Fruit fly (Drosophila melanogaster): Measurements from ENCODE around the gene CCT6.

CCT6 gene

DNA sequence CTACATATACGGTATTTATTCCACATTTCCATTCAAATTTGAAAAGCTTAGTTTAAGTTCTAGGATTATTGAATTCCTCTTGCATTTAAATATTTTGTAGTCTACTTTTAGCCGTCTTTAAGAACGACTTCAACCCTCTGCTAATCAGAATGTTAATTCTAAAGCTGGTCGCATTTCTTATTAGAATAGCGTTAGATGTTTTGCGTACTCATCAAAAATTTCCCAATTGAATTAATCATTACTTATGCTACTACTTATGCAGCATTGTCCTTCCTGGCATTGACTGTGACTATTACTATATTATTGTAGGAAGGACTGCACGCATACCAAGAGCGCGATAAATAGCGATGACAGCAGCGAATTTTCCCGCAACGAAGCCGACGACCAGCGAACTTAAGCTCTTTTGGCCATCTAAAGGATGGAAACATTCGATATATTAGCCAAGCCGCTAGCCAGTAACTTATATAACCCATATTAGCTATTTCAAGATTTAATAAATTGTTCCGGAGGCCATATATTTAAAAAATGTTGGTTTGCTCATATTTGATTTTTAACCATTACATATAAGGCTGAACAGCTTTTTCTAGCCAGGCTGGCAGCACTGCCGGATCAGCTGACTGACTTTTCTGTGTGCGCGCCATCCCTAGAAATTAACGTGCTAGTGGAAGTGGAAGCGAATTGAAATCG is 49.5 kb upstream of the CCT6 start, which contains the start of gene CG8128 (continued):
- TF ChIP-seq Pdp1 (GFP tag; optimal IDR thresholded peaks at IDR 0.05) (peak in 1 of 2 experiments; percentile 7), GATAe (GFP tag; conservative IDR thresholded peaks at IDR 0.05) (no peak), CG4730 (GFP tag; IDR thresholded peaks at IDR 0.05) (no peak), phol (tag; optimal IDR thresholded peaks at IDR 0.05) (peak; percentile 15), Rfx (GFP tag; IDR thresholded peaks at IDR 0.05) (peak; percentile 7; the same call in 1 of the 2 replicates), Med (GFP tag) (peak; percentile 87), esg (GFP tag; conservative IDR thresholded peaks at IDR 0.05) (peak; percentile 15; the same call in 1 of the 2 replicates), Ets97D (GFP tag; optimal IDR thresholded peaks at IDR 0.05) (peak; percentile 12), CG15601 (tag; optimal IDR thresholded peaks at IDR 0.05) (peak; percentile 11), mam (GFP tag; optimal IDR thresholded peaks at IDR 0.05) (peak; percentile 13), CG31365 (tag; optimal IDR thresholded peaks at IDR 0.05) (no peak), pita (GFP tag; optimal IDR thresholded peaks at IDR 0.05) (no peak), tgo (GFP tag; IDR thresholded peaks at IDR 0.05) (no peak), CG31441 (GFP tag; IDR thresholded peaks at IDR 0.05) (no peak), CG1603 (tag; optimal IDR thresholded peaks at IDR 0.05) (peak; percentile 42), CG14441 (GFP tag; IDR thresholded peaks at IDR 0.05) (no peak), hkb (optimal IDR thresholded peaks at IDR 0.05) (peak; percentile 60), hkb (GFP tag; IDR thresholded peaks at IDR 0.05) (no peak), pum (GFP tag; optimal IDR thresholded peaks at IDR 0.05) (no peak), jigr1 (GFP tag; IDR thresholded peaks at IDR 0.05) (no peak), bsh (GFP tag; optimal IDR thresholded peaks at IDR 0.05) (no peak), insv (GFP tag; optimal IDR thresholded peaks at IDR 0.05) (peak; percentile 91 to 98), ase (GFP tag; IDR thresholded peaks at IDR 0.05) (no peak), sens (GFP tag) (peak; percentile 79), danr (GFP tag; IDR thresholded peaks at IDR 0.05) (no peak), Fer1 (GFP tag; optimal IDR thresholded peaks at IDR 0.05) (no peak), CG8478 (optimal IDR thresholded peaks at IDR 0.05) (no peak), Oli (tag; optimal IDR thresholded peaks at IDR 0.05) (no peak), prd (optimal IDR thresholded peaks at IDR 0.05) (no peak), prd (GFP tag; IDR thresholded peaks at IDR 0.05) (0 out of 3 replicates have a peak, but pooled peaks have one; percentile 32), CoRest (tag; optimal IDR thresholded peaks at IDR 0.05) (peak; percentile 20), gce (GFP tag; IDR thresholded peaks at IDR 0.05) (no peak), CG14710 (tag; optimal IDR thresholded peaks at IDR 0.05) (peak; percentile 24), so (GFP tag; IDR thresholded peaks at IDR 0.05) (no peak), ap (GFP tag; IDR thresholded peaks at IDR 0.05) (no peak), CG15514 (GFP tag; optimal IDR thresholded peaks at IDR 0.05) (peak; percentile 64), Ptx1 (GFP tag; IDR thresholded peaks at IDR 0.05) (0 out of 2 replicates have a peak, but pooled peaks have one; percentile 18), ewg (GFP tag; optimal IDR thresholded peaks at IDR 0.05) (peak; percentile 4), CG18011 (GFP tag; optimal IDR thresholded peaks at IDR 0.05) (no peak), nmo (GFP tag; optimal IDR thresholded peaks at IDR 0.05) (peak; percentile 30), CG17186 (GFP tag; optimal IDR thresholded peaks at IDR 0.05) (peak; percentile 33), HLH54F (GFP tag; optimal IDR thresholded peaks at IDR 0.05) (peak; percentile 3), Dll (GFP tag; IDR thresholded peaks at IDR 0.05; ENCODE audit: partially characterized antibody) (0 out of 4 replicates have a peak, but pooled peaks have one; percentile 10), Hr39 (optimal IDR thresholded peaks at IDR 0.05) (no peak), CG13424 (tag; optimal IDR thresholded peaks at IDR 0.05) (peak; percentile 28), CG32532 (GFP tag; IDR thresholded peaks at IDR 0.05) (peak; percentile 21; the same call in 1 of the 2 replicates), MBD-R2 (GFP tag; IDR thresholded peaks at IDR 0.05) (no peak; the same call in 1 of the 2 replicates), sima (GFP tag; optimal IDR thresholded peaks at IDR 0.05) (no peak), CG2120 (GFP tag; optimal IDR thresholded peaks at IDR 0.05) (peak; percentile 32), disco-r (GFP tag; optimal IDR thresholded peaks at IDR 0.05) (no peak), dmrt11E (tag; optimal IDR thresholded peaks at IDR 0.05) (no peak)

Data from whole organism, embryonic.